Fruit fly (Drosophila melanogaster) whole organism, wandering third instar larva: ENCODE measurements around the gene CG45067.

ENCODE experiments used
- CrebA ChIP-seq: fragments of 200-800 bp; sonication (Bioruptor generic); optimal IDR thresholded peaks from 2 replicates; lab custom pipeline; 2016; ENCODE audit warnings: missing biosample characterization, mild to moderate bottlenecking, missing genetic modification characterization, borderline replicate concordance
- Dif ChIP-seq: fragments of 200-275, 200-300 bp; sonication (Bioruptor generic); optimal IDR thresholded peaks from 2 replicates; lab custom pipeline; 2018; ENCODE audit warnings: missing biosample characterization, missing genetic modification characterization; ENCODE audit not compliant: partially characterized antibody
- Hr78 ChIP-seq: fragments of >200 bp; optimal IDR thresholded peaks from 2 replicates; lab custom pipeline; 2017; ENCODE audit warnings: missing biosample characterization, missing genetic modification characterization
- dsf ChIP-seq: sonication (Bioruptor generic); optimal IDR thresholded peaks from 2 replicates; lab custom pipeline; 2016; ENCODE audit warnings: missing biosample characterization, missing genetic modification characterization, borderline replicate concordance
- h ChIP-seq: fragments of 200-800 bp; sonication (Bioruptor generic); optimal IDR thresholded peaks from 3 replicates; lab custom pipeline; 2016; ENCODE audit warnings: missing biosample characterization, mild to moderate bottlenecking, missing genetic modification characterization
- pan ChIP-seq: fragments of >200 bp; optimal IDR thresholded peaks from 2 replicates; lab custom pipeline; 2017
- psq ChIP-seq: fragments of 200-800 bp; sonication (Bioruptor generic); optimal IDR thresholded peaks from 3 replicates; lab custom pipeline; 2017; ENCODE audit warnings: missing biosample characterization, mild to moderate bottlenecking, missing genetic modification characterization, moderate library complexity
- usp ChIP-seq: fragments of >200 bp; optimal IDR thresholded peaks from 2 replicates; lab custom pipeline; 2017; ENCODE audit warnings: missing biosample characterization, missing genetic modification characterization

- TF ChIP-seq Hr78 (GFP tag; lab: Kevin White, UChicago) (no peak), CrebA (GFP tag; lab: Kevin White, UChicago) (no peak), psq (no peak), Dif (no peak), usp (GFP tag; lab: Kevin White, UChicago) (no peak), dsf (GFP tag; lab: Kevin White, UChicago) (no peak), h (GFP tag; lab: Kevin White, UChicago) (no peak), pan (no peak)
Observed at dm6 chr3L:3114367-3114766, at the start of gene CG45067.
